Worm (Caenorhabditis elegans) whole organism, L2 larva: ENCODE data around the gene cyp-13A5.

ENCODE experiments used
- alr-1 ChIP-seq: fragments of 150-350 bp; optimal IDR thresholded peaks from 2 replicates; lab custom pipeline; 2014; ENCODE audit warnings: missing biosample characterization, missing genetic modification characterization
- ceh-82 ChIP-seq: fragments of 150-350 bp; optimal IDR thresholded peaks from 2 replicates; lab custom pipeline; 2014; ENCODE audit warnings: missing biosample characterization, missing genetic modification characterization
- lin-11 ChIP-seq: fragments of 150-350 bp; sonication (generic microtip); optimal IDR thresholded peaks from 2 replicates; lab custom pipeline; 2014; ENCODE audit warnings: missing biosample characterization, missing genetic modification characterization, inconsistent platforms, mixed read lengths
- lin-13 ChIP-seq: fragments of 150-350 bp; optimal IDR thresholded peaks from 2 replicates; lab custom pipeline; 2014; ENCODE audit warnings: missing biosample characterization, missing genetic modification reagents, missing genetic modification characterization
- mab-5 ChIP-seq: fragments of 150-350 bp; optimal IDR thresholded peaks from 2 replicates; lab custom pipeline; 2014; ENCODE audit warnings: missing biosample characterization, missing genetic modification characterization
- nhr-11 ChIP-seq: fragments of 150-350 bp; optimal IDR thresholded peaks from 2 replicates; lab custom pipeline; 2014; ENCODE audit warnings: missing biosample characterization, missing genetic modification characterization
- nhr-12 ChIP-seq: fragments of 150-350 bp; optimal IDR thresholded peaks from 2 replicates; lab custom pipeline; 2014; ENCODE audit warnings: missing biosample characterization, missing genetic modification characterization
- nhr-237 ChIP-seq: fragments of 150-350 bp; optimal IDR thresholded peaks from 2 replicates; lab custom pipeline; 2014; ENCODE audit warnings: missing biosample characterization, missing genetic modification characterization
- peb-1 ChIP-seq: fragments of 150-350 bp; optimal IDR thresholded peaks from 2 replicates; lab custom pipeline; 2014; ENCODE audit warnings: missing biosample characterization, missing genetic modification characterization
- sma-3 ChIP-seq: sonication (generic microtip); optimal IDR thresholded peaks from 2 replicates; lab custom pipeline; 2016; ENCODE audit warnings: missing genetic modification reagents, missing genetic modification characterization, missing compliant biosample characterization
- ztf-11 ChIP-seq: sonication (generic microtip); optimal IDR thresholded peaks from 2 replicates; lab custom pipeline; 2017; ENCODE audit warnings: missing biosample characterization, missing genetic modification characterization
- ztf-4 ChIP-seq: fragments of 150-350 bp; optimal IDR thresholded peaks from 2 replicates; lab custom pipeline; 2014; ENCODE audit warnings: missing biosample characterization, missing genetic modification characterization

DNA sequence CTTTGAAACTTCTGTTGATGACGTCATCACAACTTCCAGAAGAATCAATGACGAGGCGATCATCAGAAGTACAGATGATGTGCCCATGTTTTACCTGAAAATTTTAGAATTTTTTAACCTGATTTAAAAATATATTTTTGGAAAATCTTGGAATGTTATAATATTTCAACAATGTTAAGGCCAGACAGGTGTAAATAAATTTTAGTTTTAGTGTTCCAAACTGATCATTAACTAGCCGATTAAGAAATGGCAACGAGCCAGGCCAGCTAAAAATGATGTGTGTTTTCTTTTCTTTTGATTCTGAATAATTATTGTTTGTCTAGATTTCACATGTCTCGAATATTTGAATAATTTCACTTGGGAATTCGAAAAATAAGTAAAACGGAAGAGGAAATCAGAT lies 24.4 kb downstream of the cyp-13A5 start, which contains the start of gene T10B9.9:
- no peak for TF ChIP-seq ceh-82
- TF ChIP-seq lin-11, result no peak
- no peak for TF ChIP-seq lin-13 (GFP tag; lab: Kevin White, UChicago)
- no peak for TF ChIP-seq sma-3
- TF ChIP-seq ztf-11 (tag; lab: Kevin White, UChicago), result no peak
- no peak for TF ChIP-seq nhr-237 (tag; lab: Kevin White, UChicago)
- no peak for TF ChIP-seq nhr-11
- TF ChIP-seq mab-5 (tag; lab: Kevin White, UChicago), result no peak
- TF ChIP-seq alr-1 (tag; lab: Kevin White, UChicago), result no peak
- no peak for TF ChIP-seq ztf-4
- TF ChIP-seq peb-1 (tag; lab: Kevin White, UChicago), result no peak
- no peak for TF ChIP-seq nhr-12 (tag; lab: Kevin White, UChicago)
